Worm (Caenorhabditis elegans) whole organism, early embryonic: ENCODE measurements around the gene ZK1127.4.

ENCODE experiments used
- B0310.2 ChIP-seq: sonication (generic microtip); optimal IDR thresholded peaks from 2 replicates; lab custom pipeline; 2016; ENCODE audit warnings: mild to moderate bottlenecking, missing genetic modification characterization, missing compliant biosample characterization
- F13C5.2 ChIP-seq: sonication (generic microtip); optimal IDR thresholded peaks from 2 replicates; lab custom pipeline; 2017; ENCODE audit warnings: mild to moderate bottlenecking, missing genetic modification characterization, inconsistent platforms, missing compliant biosample characterization
- aly-1 ChIP-seq: sonication (generic microtip); optimal IDR thresholded peaks from 2 replicates; lab custom pipeline; 2016; ENCODE audit warnings: missing genetic modification characterization, missing compliant biosample characterization
- ama-1 ChIP-seq: fragments of 150-350 bp; optimal IDR thresholded peaks from 2 replicates; lab custom pipeline; 2014
- ceh-13 ChIP-seq: fragments of 200-800 bp; sonication (Bioruptor generic); optimal IDR thresholded peaks from 2 replicates; lab custom pipeline; 2018; ENCODE audit warnings: mild to moderate bottlenecking, missing genetic modification characterization, missing compliant biosample characterization
- ceh-36 ChIP-seq: sonication (generic microtip); optimal IDR thresholded peaks from 2 replicates; lab custom pipeline; 2016; ENCODE audit warnings: missing genetic modification characterization, inconsistent platforms, missing compliant biosample characterization
- ets-7 ChIP-seq: sonication (generic microtip); optimal IDR thresholded peaks from 2 replicates; lab custom pipeline; 2016; ENCODE audit warnings: missing genotype, missing genetic modification characterization, missing compliant biosample characterization
- flt-1 ChIP-seq: fragments of 200-800 bp; sonication (Bioruptor generic); IDR thresholded peaks from 2 replicates; pipeline ENCODE4 v1.3.6; 2022; ENCODE audit warnings: missing genetic modification characterization, missing compliant biosample characterization
- hmbx-1 ChIP-seq: sonication (generic microtip); optimal IDR thresholded peaks from 2 replicates; lab custom pipeline; 2016; ENCODE audit warnings: mild to moderate bottlenecking, missing genetic modification characterization, missing compliant biosample characterization
- hmg-4 ChIP-seq: fragments of 200-800 bp; sonication (Bioruptor generic); optimal IDR thresholded peaks from 2 replicates; lab custom pipeline; 2018; ENCODE audit warnings: mild to moderate bottlenecking, missing genetic modification characterization, missing compliant biosample characterization
- hnd-1 ChIP-seq: sonication (generic microtip); optimal IDR thresholded peaks from 2 replicates; lab custom pipeline; 2016; ENCODE audit warnings: missing genetic modification characterization, missing compliant biosample characterization
- pes-1 ChIP-seq: fragments of 200-800 bp; sonication (Bioruptor generic); IDR thresholded peaks from 2 replicates; pipeline ENCODE4 v1.3.6; 2022; ENCODE audit warnings: missing genetic modification reagents, missing genetic modification characterization, missing compliant biosample characterization
- scrt-1 ChIP-seq: fragments of 200-800 bp; sonication (Bioruptor generic); IDR thresholded peaks from 2 replicates; pipeline ENCODE4 v1.3.6; 2022; ENCODE audit warnings: missing genetic modification characterization, missing compliant biosample characterization
- sea-1 ChIP-seq: fragments of 200-800 bp; sonication (Bioruptor generic); conservative IDR thresholded peaks from 2 replicates; pipeline ENCODE4 v1.3.6; 2022; ENCODE audit warnings: missing genetic modification characterization, missing compliant biosample characterization
- tbx-11 ChIP-seq: fragments of 200-800 bp; sonication (Bioruptor generic); IDR thresholded peaks from 2 replicates; pipeline ENCODE4 v1.3.6; 2022; ENCODE audit warnings: missing genetic modification characterization, missing compliant biosample characterization
- tbx-37 ChIP-seq: fragments of 200-800 bp; sonication (Bioruptor generic); conservative IDR thresholded peaks from 2 replicates; pipeline ENCODE4 v1.3.6; 2022; ENCODE audit warnings: missing genetic modification reagents, missing genetic modification characterization, missing compliant biosample characterization
- tra-4 ChIP-seq: sonication (generic microtip); optimal IDR thresholded peaks from 2 replicates; lab custom pipeline; 2017; ENCODE audit warnings: missing genetic modification characterization, missing compliant biosample characterization

ZK1127.4 gene

ce11 chrII:7056328-7056727, 2.6 kb downstream of the ZK1127.4 start:
- TF ChIP-seq tbx-11 (GFP tag; lab: Robert Waterston, UW) (no peak), B0310.2 (tag; lab: Kevin White, UChicago) (no peak), sea-1 (GFP tag; lab: Robert Waterston, UW) (no peak), aly-1 (tag; lab: Kevin White, UChicago) (no peak), hmbx-1 (tag; lab: Kevin White, UChicago) (no peak), ets-7 (no peak), F13C5.2 (tag; lab: Kevin White, UChicago) (no peak), flt-1 (GFP tag; lab: Robert Waterston, UW) (no peak), ama-1 (lab: Kevin White, UChicago) (no peak)

ce11 chrII:7057860-7058259, 4.1 kb downstream of the ZK1127.4 start, which contains the start of gene cth-2:
Gene cth-2 (minus strand): TSS chrII:7057960.
- no peak for TF ChIP-seq sea-1 (GFP tag; lab: Robert Waterston, UW)
- TF ChIP-seq flt-1 (GFP tag; lab: Robert Waterston, UW): no peak
- no peak for TF ChIP-seq pes-1

- TF ChIP-seq ama-1 (lab: Kevin White, UChicago) (no peak), hnd-1 (tag; lab: Kevin White, UChicago) (no peak), tbx-11 (GFP tag; lab: Robert Waterston, UW) (no peak), tra-4 (tag; lab: Kevin White, UChicago) (no peak), F13C5.2 (tag; lab: Kevin White, UChicago) (no peak), ceh-36 (tag; lab: Kevin White, UChicago) (no peak), tbx-37 (no peak), pes-1 (no peak), sea-1 (GFP tag; lab: Robert Waterston, UW) (no peak), aly-1 (tag; lab: Kevin White, UChicago) (no peak), hmg-4 (GFP tag; lab: Kevin White, UChicago) (no peak), B0310.2 (tag; lab: Kevin White, UChicago) (no peak), ets-7 (no peak), scrt-1 (GFP tag; lab: Robert Waterston, UW) (no peak), flt-1 (GFP tag; lab: Robert Waterston, UW) (no peak), hmbx-1 (tag; lab: Kevin White, UChicago) (no peak)
Measured at ce11 chrII:7059274-7059757, 5.6 kb downstream of the ZK1127.4 start.

ce11 chrII:7060202-7060601, 6.5 kb downstream of the ZK1127.4 start:
- TF ChIP-seq hmbx-1 (tag; lab: Kevin White, UChicago) (no peak), hnd-1 (tag; lab: Kevin White, UChicago) (no peak), hmg-4 (GFP tag; lab: Kevin White, UChicago) (no peak), tra-4 (tag; lab: Kevin White, UChicago) (no peak), ets-7 (no peak), tbx-37 (no peak), ama-1 (lab: Kevin White, UChicago) (no peak), F13C5.2 (tag; lab: Kevin White, UChicago) (no peak), scrt-1 (GFP tag; lab: Robert Waterston, UW) (no peak)

ce11 chrII:7060791-7061190, 7.0 kb downstream of the ZK1127.4 start:
- no peak for TF ChIP-seq tbx-11 (GFP tag; lab: Robert Waterston, UW)
- no peak for TF ChIP-seq ceh-36 (tag; lab: Kevin White, UChicago)
- TF ChIP-seq sea-1 (GFP tag; lab: Robert Waterston, UW): no peak
- no peak for TF ChIP-seq aly-1 (tag; lab: Kevin White, UChicago)
- TF ChIP-seq B0310.2 (tag; lab: Kevin White, UChicago): no peak
- TF ChIP-seq F13C5.2 (tag; lab: Kevin White, UChicago): no peak
- TF ChIP-seq ama-1 (lab: Kevin White, UChicago): no peak

- TF ChIP-seq tbx-37 (no peak), ama-1 (lab: Kevin White, UChicago) (no peak), aly-1 (tag; lab: Kevin White, UChicago) (no peak), pes-1 (no peak), ceh-13 (GFP tag; lab: Kevin White, UChicago) (no peak), sea-1 (GFP tag; lab: Robert Waterston, UW) (no peak), scrt-1 (GFP tag; lab: Robert Waterston, UW) (no peak), ceh-36 (tag; lab: Kevin White, UChicago) (no peak), hmbx-1 (tag; lab: Kevin White, UChicago) (no peak), flt-1 (GFP tag; lab: Robert Waterston, UW) (no peak), hnd-1 (tag; lab: Kevin White, UChicago) (no peak), F13C5.2 (tag; lab: Kevin White, UChicago) (no peak)
Measured at ce11 chrII:7061730-7062129, 8.0 kb downstream of the ZK1127.4 start, which contains the start of gene acs-6. Gene acs-6 (plus strand): TSS chrII:7062030.

ce11 chrII:7065391-7065790, 11.6 kb downstream of the ZK1127.4 start, which contains the start of gene nos-2:
Gene nos-2 (plus strand): TSS chrII:7065618.
- TF ChIP-seq tbx-11 (GFP tag; lab: Robert Waterston, UW) (no peak), scrt-1 (GFP tag; lab: Robert Waterston, UW) (no peak), tbx-37 (no peak), hmbx-1 (tag; lab: Kevin White, UChicago) (no peak), B0310.2 (tag; lab: Kevin White, UChicago) (no peak), aly-1 (tag; lab: Kevin White, UChicago) (no peak), ama-1 (lab: Kevin White, UChicago) (no peak)

ce11 chrII:7069866-7070265, 16.1 kb downstream of the ZK1127.4 start, which contains the start of gene him-14:
Gene him-14 (minus strand): TSS chrII:7069966.
- TF ChIP-seq ama-1 (lab: Kevin White, UChicago) (no peak), F13C5.2 (tag; lab: Kevin White, UChicago) (no peak), tra-4 (tag; lab: Kevin White, UChicago) (no peak), scrt-1 (GFP tag; lab: Robert Waterston, UW) (no peak), hmbx-1 (tag; lab: Kevin White, UChicago) (no peak)
